Worm (Caenorhabditis elegans) whole organism, midembryonic: ENCODE results near the gene enu-3.5.

Experiments used
- T22C8.4 ChIP-seq: fragments of 200-800 bp; sonication (Bioruptor generic); IDR thresholded peaks from 2 replicates; pipeline ENCODE4 v1.3.6; 2022; ENCODE audit warnings: missing genetic modification characterization, missing compliant biosample characterization
- cog-1 ChIP-seq: sonication (generic microtip); optimal IDR thresholded peaks from 2 replicates; lab custom pipeline; 2016; ENCODE audit warnings: missing genetic modification characterization, missing compliant biosample characterization
- flt-1 ChIP-seq: fragments of 200-800 bp; sonication (Bioruptor generic); IDR thresholded peaks from 2 replicates; pipeline ENCODE4 v1.3.6; 2022; ENCODE audit warnings: missing genetic modification characterization, missing compliant biosample characterization
- klf-2 ChIP-seq: fragments of 200-800 bp; sonication (Bioruptor generic); conservative IDR thresholded peaks from 2 replicates; pipeline ENCODE4 v1.3.6; 2022; ENCODE audit warnings: missing genetic modification reagents, missing genetic modification characterization, missing compliant biosample characterization
- med-1 ChIP-seq: sonication (generic microtip); optimal IDR thresholded peaks from 2 replicates; lab custom pipeline; 2017; ENCODE audit warnings: missing genetic modification characterization, mild to moderate bottlenecking, missing compliant biosample characterization, antibody characterized with exemption, missing genetic modification reagents; ENCODE audit not compliant: insufficient read depth
- ref-1 ChIP-seq: fragments of 200-800 bp; sonication (Bioruptor generic); conservative IDR thresholded peaks from 2 replicates; pipeline ENCODE4 v1.3.6; 2022; ENCODE audit warnings: missing genetic modification reagents, missing genetic modification characterization, missing compliant biosample characterization
- tab-1 ChIP-seq: fragments of 200-800 bp; sonication (Bioruptor generic); IDR thresholded peaks from 2 replicates; pipeline ENCODE4 v1.3.6; 2022; ENCODE audit warnings: missing genetic modification characterization, missing compliant biosample characterization
- ztf-23 ChIP-seq: fragments of 200-800 bp; sonication (Bioruptor generic); IDR thresholded peaks from 2 replicates; pipeline ENCODE4 v1.3.6; 2022; ENCODE audit warnings: missing genetic modification reagents, missing genetic modification characterization, missing compliant biosample characterization
- ztf-29 ChIP-seq: fragments of 200-800 bp; sonication (Bioruptor generic); IDR thresholded peaks from 2 replicates; pipeline ENCODE4 v1.3.6; 2022; ENCODE audit warnings: missing genetic modification reagents, missing genetic modification characterization, missing compliant biosample characterization

enu-3.5 gene

ce11 chrIII:12842858-12843257 is 35.1 kb upstream of the enu-3.5 start:
- TF ChIP-seq ref-1 (GFP tag; lab: Robert Waterston, UW) (no peak), ztf-23 (GFP tag; lab: Robert Waterston, UW) (no peak), med-1 (GFP tag; lab: Kevin White, UChicago) (no peak), flt-1 (GFP tag; lab: Robert Waterston, UW) (no peak), cog-1 (no peak), T22C8.4 (no peak), ztf-29 (GFP tag; lab: Robert Waterston, UW) (no peak), tab-1 (GFP tag; lab: Robert Waterston, UW) (no peak), klf-2 (GFP tag; lab: Robert Waterston, UW) (no peak)

- no peak for TF ChIP-seq ref-1 (GFP tag; lab: Robert Waterston, UW)
- no peak for TF ChIP-seq flt-1 (GFP tag; lab: Robert Waterston, UW)
- no peak for TF ChIP-seq T22C8.4
- no peak for TF ChIP-seq klf-2 (GFP tag; lab: Robert Waterston, UW)
- no peak for TF ChIP-seq med-1 (GFP tag; lab: Kevin White, UChicago)
- TF ChIP-seq tab-1 (GFP tag; lab: Robert Waterston, UW) = no peak
These were observed 30.4 kb upstream of the enu-3.5 start for ce11 chrIII:12847623-12848022.

ce11 chrIII:12848981-12849589 is 28.9 kb upstream of the enu-3.5 start:
- TF ChIP-seq tab-1 (GFP tag; lab: Robert Waterston, UW) (no peak), ref-1 (GFP tag; lab: Robert Waterston, UW) (no peak), klf-2 (GFP tag; lab: Robert Waterston, UW) (no peak), ztf-23 (GFP tag; lab: Robert Waterston, UW) (no peak), cog-1 (no peak), ztf-29 (GFP tag; lab: Robert Waterston, UW) (no peak), flt-1 (GFP tag; lab: Robert Waterston, UW) (no peak), med-1 (GFP tag; lab: Kevin White, UChicago) (no peak), T22C8.4 (no peak)

- no peak for TF ChIP-seq flt-1 (GFP tag; lab: Robert Waterston, UW)
- TF ChIP-seq cog-1 = no peak
- TF ChIP-seq tab-1 (GFP tag; lab: Robert Waterston, UW) = no peak
- no peak for TF ChIP-seq klf-2 (GFP tag; lab: Robert Waterston, UW)
- TF ChIP-seq T22C8.4 = no peak
- no peak for TF ChIP-seq ref-1 (GFP tag; lab: Robert Waterston, UW)
- no peak for TF ChIP-seq ztf-23 (GFP tag; lab: Robert Waterston, UW)
- no peak for TF ChIP-seq med-1 (GFP tag; lab: Kevin White, UChicago)
- TF ChIP-seq ztf-29 (GFP tag; lab: Robert Waterston, UW) = no peak
These were observed 28.3 kb upstream of the enu-3.5 start for ce11 chrIII:12849691-12850090.

ce11 chrIII:12851034-12851433 is 27.0 kb upstream of the enu-3.5 start:
- TF ChIP-seq T22C8.4 (no peak), med-1 (GFP tag; lab: Kevin White, UChicago) (no peak), cog-1 (no peak), ztf-29 (GFP tag; lab: Robert Waterston, UW) (no peak), flt-1 (GFP tag; lab: Robert Waterston, UW) (no peak), ref-1 (GFP tag; lab: Robert Waterston, UW) (no peak), tab-1 (GFP tag; lab: Robert Waterston, UW) (no peak), ztf-23 (GFP tag; lab: Robert Waterston, UW) (no peak), klf-2 (GFP tag; lab: Robert Waterston, UW) (no peak)

- TF ChIP-seq med-1 (GFP tag; lab: Kevin White, UChicago) (no peak), klf-2 (GFP tag; lab: Robert Waterston, UW) (no peak), ref-1 (GFP tag; lab: Robert Waterston, UW) (no peak), cog-1 (no peak), ztf-29 (GFP tag; lab: Robert Waterston, UW) (no peak), flt-1 (GFP tag; lab: Robert Waterston, UW) (no peak), ztf-23 (GFP tag; lab: Robert Waterston, UW) (no peak), T22C8.4 (no peak), tab-1 (GFP tag; lab: Robert Waterston, UW) (no peak)
These were observed 22.6 kb upstream of the enu-3.5 start, which contains the start of gene Y37D8A.5 for ce11 chrIII:12855394-12855793. Gene Y37D8A.5, minus strand, starts transcription at chrIII:12855494.

- TF ChIP-seq ref-1 (GFP tag; lab: Robert Waterston, UW) (no peak), med-1 (GFP tag; lab: Kevin White, UChicago) (no peak), tab-1 (GFP tag; lab: Robert Waterston, UW) (no peak), ztf-29 (GFP tag; lab: Robert Waterston, UW) (no peak), T22C8.4 (no peak), klf-2 (GFP tag; lab: Robert Waterston, UW) (no peak), cog-1 (no peak), flt-1 (GFP tag; lab: Robert Waterston, UW) (no peak), ztf-23 (GFP tag; lab: Robert Waterston, UW) (no peak)
These were observed 21.4 kb upstream of the enu-3.5 start, which contains the start of gene Y37D8A.26 for ce11 chrIII:12856628-12857027. Gene Y37D8A.26, minus strand, starts transcription at chrIII:12856728.

- TF ChIP-seq ztf-23 (GFP tag; lab: Robert Waterston, UW) (no peak), flt-1 (GFP tag; lab: Robert Waterston, UW) (no peak), ref-1 (GFP tag; lab: Robert Waterston, UW) (no peak), cog-1 (no peak)
These were observed 17.9 kb upstream of the enu-3.5 start for ce11 chrIII:12860119-12860518.

ce11 chrIII:12864648-12865047 is 13.3 kb upstream of the enu-3.5 start, which contains the start of gene Y37D8A.8:
Gene Y37D8A.8, plus strand, starts transcription at chrIII:12864948.
- TF ChIP-seq tab-1 (GFP tag; lab: Robert Waterston, UW) (no peak), flt-1 (GFP tag; lab: Robert Waterston, UW) (no peak), cog-1 (no peak), ztf-29 (GFP tag; lab: Robert Waterston, UW) (no peak), med-1 (GFP tag; lab: Kevin White, UChicago) (no peak), ztf-23 (GFP tag; lab: Robert Waterston, UW) (no peak), T22C8.4 (no peak), klf-2 (GFP tag; lab: Robert Waterston, UW) (no peak), ref-1 (GFP tag; lab: Robert Waterston, UW) (no peak)
